Worm (Caenorhabditis elegans): ENCODE results near the gene Y57G11C.20.

DNA sequence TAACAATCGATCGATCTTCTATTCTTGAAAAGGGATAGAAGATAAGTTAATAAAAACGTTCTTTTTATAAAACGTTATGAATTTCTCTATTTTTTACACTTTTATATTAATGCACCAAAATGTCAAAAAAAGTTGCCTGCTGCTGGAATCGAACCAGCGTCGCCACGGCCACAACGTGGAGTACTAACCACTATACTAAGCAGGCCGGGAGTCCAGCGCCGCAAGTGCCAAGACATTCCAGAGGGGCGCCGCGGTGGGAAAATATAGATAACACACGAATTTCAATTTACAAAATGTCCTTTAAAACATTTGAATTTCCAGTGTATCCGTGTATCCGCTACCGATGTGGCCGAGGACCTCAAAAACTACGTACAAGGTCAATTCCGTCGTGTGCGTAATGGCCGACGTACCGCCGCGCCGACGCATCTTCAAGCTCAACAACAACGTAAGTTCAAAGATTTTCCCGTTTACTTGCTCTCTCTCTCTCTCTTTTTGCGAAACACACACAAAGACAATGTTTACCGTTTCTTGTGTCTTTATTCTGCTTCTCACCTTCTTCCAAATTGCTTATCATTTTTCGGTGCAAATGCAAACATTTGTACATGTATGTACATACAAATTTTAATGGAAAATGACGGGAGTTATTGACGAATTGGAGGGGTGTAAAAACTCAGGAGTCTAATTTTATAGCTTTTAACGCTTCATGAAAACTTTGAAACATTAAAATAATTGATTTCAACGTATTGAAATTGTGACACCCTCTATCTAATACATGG, 45.9 kb downstream of the Y57G11C.20 start:
- TF ChIP-seq nhr-11 (tag; optimal IDR thresholded peaks at IDR 0.05) (no peak), lin-14 (GFP tag; optimal IDR thresholded peaks at IDR 0.05) (no peak), elt-3 (tag; optimal IDR thresholded peaks at IDR 0.05) (no peak), ceh-82 (tag; optimal IDR thresholded peaks at IDR 0.05) (no peak)

All from whole organism, L1 larva.